Worm (Caenorhabditis elegans): ENCODE measurements around the gene uaf-2.

uaf-2 gene

DNA sequence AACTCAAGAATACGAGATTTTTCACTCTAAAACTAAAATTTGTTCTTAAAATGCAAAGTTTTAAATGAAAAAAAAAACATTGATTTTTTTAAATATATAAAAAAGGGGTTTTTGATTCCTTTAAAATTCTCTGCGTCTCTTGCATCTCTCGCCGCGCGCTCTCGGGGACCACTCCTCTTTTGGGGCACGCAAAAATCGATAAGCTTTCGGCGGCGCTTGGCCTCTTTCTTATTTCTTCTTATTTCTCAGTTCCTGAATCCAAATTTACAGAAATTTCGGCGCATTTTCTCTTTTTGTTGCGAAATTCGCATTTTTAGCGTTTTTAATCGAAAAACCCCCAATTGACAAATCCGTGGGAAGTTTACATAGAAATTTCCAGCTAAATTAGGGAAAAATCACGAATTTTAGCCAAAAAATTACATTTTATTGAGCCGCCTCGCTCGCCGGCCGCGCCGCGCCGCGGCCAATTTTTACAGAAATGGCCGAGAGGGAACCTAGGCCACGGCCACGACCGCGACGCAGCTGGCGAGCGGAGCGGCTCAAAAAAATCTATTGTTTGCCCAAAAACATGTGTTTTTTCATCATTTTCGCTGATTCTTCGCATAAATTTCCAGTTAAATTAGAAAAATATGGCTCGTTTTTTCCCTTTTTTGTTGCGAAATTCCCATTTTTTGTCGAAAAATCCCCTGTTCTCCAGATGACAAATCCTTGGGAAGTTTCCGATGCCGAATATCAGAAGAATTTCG is 593 bp upstream of the uaf-2 start, which contains the start of gene itsn-1 (continued):
- TF ChIP-seq rec-8 (tag; optimal IDR thresholded peaks at IDR 0.05) (peak in 1 of 2 experiments; percentile 8), rcor-1 (GFP tag; IDR thresholded peaks at IDR 0.05) (no peak), mxl-1 (tag; optimal IDR thresholded peaks at IDR 0.05) (no peak), ets-4 (GFP tag; optimal IDR thresholded peaks at IDR 0.05) (no peak), gei-17 (GFP tag; optimal IDR thresholded peaks at IDR 0.05) (no peak), ztf-18 (tag; optimal IDR thresholded peaks at IDR 0.05) (no peak), zfh-2 (GFP tag; conservative IDR thresholded peaks at IDR 0.05) (peak; percentile 70; the same call in 1 of the 2 replicates), nhr-120 (GFP tag; IDR thresholded peaks at IDR 0.05) (no peak)

- TF ChIP-seq aptf-3 (GFP tag; IDR thresholded peaks at IDR 0.05) (0 out of 2 replicates have a peak, but pooled peaks have one; percentile 20), F49E8.2 (tag; optimal IDR thresholded peaks at IDR 0.05; ENCODE audit: insufficient read depth) (no peak), ZK185.1 (tag; optimal IDR thresholded peaks at IDR 0.05; ENCODE audit: poor library complexity, severe bottlenecking) (no peak), Y53F4B.3 (GFP tag; IDR thresholded peaks at IDR 0.05) (no peak), zfh-2 (GFP tag; conservative IDR thresholded peaks at IDR 0.05) (peak; percentile 68; the same call in 1 of the 2 replicates), egrh-3 (GFP tag; IDR thresholded peaks at IDR 0.05) (peak; percentile 94)
These were observed 1.7 kb downstream of the uaf-2 start for ce11 chrIV:17116821-17117220.

DNA sequence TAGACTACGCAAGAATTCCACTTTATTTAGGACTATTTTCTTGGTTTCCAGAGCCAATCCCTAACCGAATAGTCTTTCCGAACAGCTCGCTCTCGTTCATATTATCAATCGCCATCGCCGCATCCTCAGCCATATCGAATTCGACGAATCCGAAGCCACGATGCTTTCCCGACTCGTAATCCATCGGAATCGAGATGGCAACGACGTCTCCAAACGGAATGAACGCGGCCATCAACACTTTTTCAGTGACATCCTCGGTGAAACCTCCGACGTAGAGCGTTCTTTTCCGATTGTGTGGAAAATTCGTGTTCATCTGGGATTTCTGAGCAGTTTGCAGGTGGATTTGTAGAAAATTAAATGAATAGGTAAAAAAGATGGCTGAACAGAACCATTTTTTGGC is 2.2 kb downstream of the uaf-2 start, which contains the start of gene cyn-13:
cyn-13 (minus strand) TSS at position 313 of the 400 bp plus-strand sequence.
- TF ChIP-seq lin-26 (GFP tag; IDR thresholded peaks at IDR 0.05): no peak
- TF ChIP-seq cebp-1 (GFP tag; IDR thresholded peaks at IDR 0.05): no peak
- TF ChIP-seq cebp-1 (tag; optimal IDR thresholded peaks at IDR 0.05): peak; percentile 16
- TF ChIP-seq nfyb-1 (GFP tag; IDR thresholded peaks at IDR 0.05): no peak
- no peak for TF ChIP-seq B0035.1 (tag; optimal IDR thresholded peaks at IDR 0.05)
- TF ChIP-seq attf-3 (GFP tag; conservative IDR thresholded peaks at IDR 0.05): no peak
- peak; percentile 48; the same call in 1 of the 2 replicates for TF ChIP-seq ekl-4 (GFP tag; IDR thresholded peaks at IDR 0.05)
- TF ChIP-seq rcor-1 (GFP tag; IDR thresholded peaks at IDR 0.05): no peak
- no peak for TF ChIP-seq somi-1 (GFP tag; optimal IDR thresholded peaks at IDR 0.05)
- TF ChIP-seq cebp-2 (GFP tag; IDR thresholded peaks at IDR 0.05): no peak
- TF ChIP-seq ceh-27 (GFP tag; optimal IDR thresholded peaks at IDR 0.05): no peak
- TF ChIP-seq Y67H2A.10 (GFP tag; conservative IDR thresholded peaks at IDR 0.05): no peak
- TF ChIP-seq F37B4.10 (GFP tag; IDR thresholded peaks at IDR 0.05): no peak
- TF ChIP-seq lir-1 (GFP tag; conservative IDR thresholded peaks at IDR 0.05): no peak
- TF ChIP-seq F33H1.4 (GFP tag; IDR thresholded peaks at IDR 0.05): no peak
- no peak for TF ChIP-seq lin-54 (GFP tag; optimal IDR thresholded peaks at IDR 0.05)
- TF ChIP-seq nhr-80 (tag; optimal IDR thresholded peaks at IDR 0.05): no peak
- TF ChIP-seq bed-2 (GFP tag; IDR thresholded peaks at IDR 0.05): no peak
- no peak for TF ChIP-seq T07F8.4 (tag; optimal IDR thresholded peaks at IDR 0.05)
- no peak for TF ChIP-seq zfh-2 (GFP tag; conservative IDR thresholded peaks at IDR 0.05)
- TF ChIP-seq let-526 (GFP tag; IDR thresholded peaks at IDR 0.05): no peak
- no peak for TF ChIP-seq ztf-6 (GFP tag; IDR thresholded peaks at IDR 0.05)
- no peak for TF ChIP-seq B0019.2 (GFP tag; conservative IDR thresholded peaks at IDR 0.05)
- TF ChIP-seq F57A8.1 (GFP tag; optimal IDR thresholded peaks at IDR 0.05): no peak
- no peak for TF ChIP-seq snpc-1.1 (tag; optimal IDR thresholded peaks at IDR 0.05; ENCODE audit: insufficient read depth)
- TF ChIP-seq attf-5 (GFP tag; optimal IDR thresholded peaks at IDR 0.05): no peak
- TF ChIP-seq ztf-25 (GFP tag; IDR thresholded peaks at IDR 0.05): no peak
- no peak for TF ChIP-seq Y53G8AR.9 (GFP tag; conservative IDR thresholded peaks at IDR 0.05)
- no peak for TF ChIP-seq madf-8 (GFP tag; conservative IDR thresholded peaks at IDR 0.05)
- TF ChIP-seq attf-6 (GFP tag; IDR thresholded peaks at IDR 0.05): peak; percentile 60
- TF ChIP-seq nfya-2 (GFP tag; IDR thresholded peaks at IDR 0.05): no peak
- no peak for TF ChIP-seq tlf-1 (GFP tag; optimal IDR thresholded peaks at IDR 0.05)
- TF ChIP-seq fkh-3 (tag; optimal IDR thresholded peaks at IDR 0.05): peak; percentile 4
